Fruit fly (Drosophila melanogaster) whole organism, embryonic: ENCODE data around the gene Cul6.
A peak's percentile ranks its signal among the peaks of the same experiment; 100 is the strongest.

Experiments used
- Abd-B ChIP-seq: fragments of 200-800 bp; sonication (Bioruptor generic); optimal IDR thresholded peaks from 2 replicates; lab custom pipeline; 2018; ENCODE audit warnings: missing biosample characterization, mild to moderate bottlenecking, missing genetic modification characterization, moderate library complexity
- Ada2b ChIP-seq: fragments of 200-800 bp; sonication (Bioruptor generic); IDR thresholded peaks from 2 replicates; pipeline ENCODE4 v1.3.6; 2022; ENCODE audit warnings: missing biosample characterization, missing genetic modification characterization
- B-H1 ChIP-seq: fragments of 200-800 bp; sonication (Bioruptor generic); IDR thresholded peaks from 3 replicates; pipeline ENCODE4 v1.3.6; 2022; ENCODE audit warnings: missing biosample characterization, missing genetic modification characterization
- B-H2 ChIP-seq: fragments of 200-800 bp; sonication (Bioruptor generic); optimal IDR thresholded peaks from 2 replicates; lab custom pipeline; 2018; ENCODE audit warnings: missing biosample characterization, mild to moderate bottlenecking, missing genetic modification characterization
- CG10366 ChIP-seq: fragments of 200-800 bp; sonication (Bioruptor generic); IDR thresholded peaks from 2 replicates; pipeline ENCODE4 v1.3.6; 2022; ENCODE audit warnings: missing biosample characterization, missing genetic modification characterization
- CG13624 ChIP-seq: fragments of 200-800 bp; sonication (Bioruptor generic); optimal IDR thresholded peaks from 2 replicates; lab custom pipeline; 2016; ENCODE audit warnings: missing biosample characterization, missing genetic modification characterization
- CG14860 ChIP-seq: fragments of 200-800 bp; sonication (Bioruptor generic); IDR thresholded peaks from 3 replicates; pipeline ENCODE4 v1.3.6; 2022; ENCODE audit warnings: missing biosample characterization, missing genetic modification characterization; ENCODE audit not compliant: partially characterized antibody
- CG15479 ChIP-seq: fragments of 200-800 bp; sonication (Bioruptor generic); optimal IDR thresholded peaks from 3 replicates; lab custom pipeline; 2019; ENCODE audit warnings: missing biosample characterization, mild to moderate bottlenecking, missing genetic modification characterization, moderate library complexity
- CG15601 ChIP-seq: fragments of 200-800 bp; sonication (Bioruptor generic); optimal IDR thresholded peaks from 3 replicates; lab custom pipeline; 2019; ENCODE audit warnings: missing biosample characterization, mild to moderate bottlenecking, missing genetic modification characterization, moderate library complexity
- CG15696 ChIP-seq: fragments of 200-800 bp; sonication (Bioruptor generic); optimal IDR thresholded peaks from 2 replicates; lab custom pipeline; 2019; ENCODE audit warnings: missing biosample characterization, mild to moderate bottlenecking, missing genetic modification characterization, moderate library complexity
- CG17912 ChIP-seq: fragments of 200-800 bp; sonication (Bioruptor generic); optimal IDR thresholded peaks from 2 replicates; lab custom pipeline; 2018; ENCODE audit warnings: missing biosample characterization, mild to moderate bottlenecking, missing genetic modification characterization
- CG18262 ChIP-seq: fragments of 200-800 bp; optimal IDR thresholded peaks from 3 replicates; lab custom pipeline; 2019; ENCODE audit warnings: missing biosample characterization, mild to moderate bottlenecking, missing genetic modification characterization, moderate library complexity
- CG2712 ChIP-seq: fragments of 200-800 bp; optimal IDR thresholded peaks from 3 replicates; lab custom pipeline; 2019; ENCODE audit warnings: missing biosample characterization, mild to moderate bottlenecking, missing genetic modification characterization, moderate library complexity
- CG30403 ChIP-seq: fragments of 200-800 bp; sonication (Bioruptor generic); optimal IDR thresholded peaks from 3 replicates; lab custom pipeline; 2016; ENCODE audit warnings: missing biosample characterization, missing genetic modification characterization
- CG31224 ChIP-seq: fragments of 200-800 bp; sonication (Bioruptor generic); IDR thresholded peaks from 2 replicates; pipeline ENCODE4 v1.3.6; 2022; ENCODE audit warnings: missing biosample characterization, missing genetic modification characterization
- CG31441 ChIP-seq: fragments of 200-800 bp; sonication (Bioruptor generic); IDR thresholded peaks from 2 replicates; pipeline ENCODE4 v1.3.6; 2022; ENCODE audit warnings: missing biosample characterization, missing genetic modification characterization
- CG4424 ChIP-seq: fragments of 200-800 bp; sonication (Bioruptor generic); optimal IDR thresholded peaks from 3 replicates; lab custom pipeline; 2016; ENCODE audit warnings: missing biosample characterization, missing genetic modification characterization
- CG6272 ChIP-seq: fragments of 200-800 bp; sonication (Bioruptor generic); IDR thresholded peaks from 2 replicates; pipeline ENCODE4 v1.3.6; 2022; ENCODE audit warnings: missing biosample characterization, missing genetic modification characterization
- CG7556 ChIP-seq: fragments of 200-800 bp; sonication (Bioruptor generic); optimal IDR thresholded peaks from 2 replicates; lab custom pipeline; 2017; ENCODE audit warnings: missing biosample characterization, mild to moderate bottlenecking, missing genetic modification characterization
- CG8765 ChIP-seq: fragments of 200-800 bp; sonication (Bioruptor generic); IDR thresholded peaks from 2 replicates; pipeline ENCODE4 v1.3.6; 2022; ENCODE audit warnings: missing biosample characterization, missing genetic modification characterization
- CTCF ChIP-seq: fragments of 200-800 bp; sonication (Bioruptor generic); optimal IDR thresholded peaks from 2 replicates; lab custom pipeline; 2017; ENCODE audit warnings: missing biosample characterization, mild to moderate bottlenecking, missing genetic modification characterization, moderate library complexity
- Dip2 ChIP-seq: fragments of 200-800 bp; sonication (Bioruptor generic); IDR thresholded peaks from 2 replicates; pipeline ENCODE4 v1.3.6; 2022; ENCODE audit warnings: missing biosample characterization, missing genetic modification characterization
- Eip74EF ChIP-seq, 2 experiments: fragments of 200-800 bp in 1 of 2; fragments of >200 bp in 1 of 2; sonication (Bioruptor generic) in 1 of 2; optimal IDR thresholded peaks; 2 replicates each; lab custom pipeline; 2017 to 2019; ENCODE audit warnings: missing biosample characterization in 2 of 2, missing genetic modification characterization in 2 of 2, mild to moderate bottlenecking in 1 of 2, moderate library complexity in 1 of 2
- HHEX ChIP-seq: fragments of 200-800 bp; sonication (Bioruptor generic); optimal IDR thresholded peaks from 3 replicates; lab custom pipeline; 2017; ENCODE audit warnings: missing biosample characterization, mild to moderate bottlenecking, missing genetic modification characterization, missing genetic modification reagents
- HLH3B ChIP-seq: fragments of 200-800 bp; sonication (Bioruptor generic); IDR thresholded peaks from 2 replicates; pipeline ENCODE4 v1.3.6; 2022; ENCODE audit warnings: missing biosample characterization, missing genetic modification characterization
- HLH54F ChIP-seq: fragments of 200-800 bp; sonication (Bioruptor generic); optimal IDR thresholded peaks from 3 replicates; lab custom pipeline; 2016; ENCODE audit warnings: missing biosample characterization, missing genetic modification characterization
- HmgD ChIP-seq: fragments of 200-800 bp; sonication (Bioruptor generic); optimal IDR thresholded peaks from 3 replicates; lab custom pipeline; 2016; ENCODE audit warnings: missing biosample characterization, missing genetic modification characterization
- Hr78 ChIP-seq, 2 experiments: fragments of 200-800 bp in 1 of 2; fragments of >200 bp in 1 of 2; sonication (Bioruptor generic) in 1 of 2; optimal IDR thresholded peaks; 2 replicates each; lab custom pipeline; 2017 to 2019; ENCODE audit warnings: missing biosample characterization in 2 of 2, missing genetic modification characterization in 2 of 2, mild to moderate bottlenecking in 1 of 2, moderate library complexity in 1 of 2
- NC2β ChIP-seq: fragments of 200-800 bp; sonication (Bioruptor generic); optimal IDR thresholded peaks from 2 replicates; lab custom pipeline; 2016; ENCODE audit warnings: missing biosample characterization, missing genetic modification characterization
- Nf-YB ChIP-seq: fragments of 200-800 bp; sonication (Bioruptor generic); optimal IDR thresholded peaks from 3 replicates; lab custom pipeline; 2019; ENCODE audit warnings: missing biosample characterization, mild to moderate bottlenecking, missing genetic modification characterization, moderate library complexity
- Trl ChIP-seq, 3 experiments: fragments of >200 bp in 2 of 3; fragments of 200-800 bp in 1 of 3; sonication (Bioruptor generic) in 1 of 3; optimal IDR thresholded peaks; 2 replicates in 1 of 3; 3 replicates in 2 of 3; lab custom pipeline; 2016 to 2017; ENCODE audit warnings: missing biosample characterization in 1 of 3, missing genetic modification characterization in 1 of 3
- ap ChIP-seq: fragments of 200-800 bp; sonication (Bioruptor generic); IDR thresholded peaks from 2 replicates; pipeline ENCODE4 v1.3.6; 2022; ENCODE audit warnings: missing biosample characterization, missing genetic modification characterization
- chm ChIP-seq: fragments of 200-800 bp; sonication (Bioruptor generic); IDR thresholded peaks from 2 replicates; pipeline ENCODE4 v1.3.6; 2022; ENCODE audit warnings: missing biosample characterization, missing genetic modification characterization
- corto ChIP-seq: fragments of 200-800 bp; sonication (Bioruptor generic); optimal IDR thresholded peaks from 2 replicates; lab custom pipeline; 2016; ENCODE audit warnings: missing biosample characterization, mild to moderate bottlenecking, missing genetic modification characterization, moderate library complexity
- eve ChIP-seq, 2 experiments: fragments of >200 bp; optimal IDR thresholded peaks; 2 replicates each; lab custom pipeline; 2017; ENCODE audit warnings: missing biosample characterization in 2 of 2, missing genetic modification characterization in 2 of 2
- fd3F ChIP-seq: fragments of 200-800 bp; sonication (Bioruptor generic); optimal IDR thresholded peaks from 2 replicates; lab custom pipeline; 2018; ENCODE audit warnings: missing biosample characterization, mild to moderate bottlenecking, missing genetic modification characterization, moderate library complexity
- h ChIP-seq: fragments of >200 bp; optimal IDR thresholded peaks from 2 replicates; lab custom pipeline; 2017
- her ChIP-seq: fragments of 200-800 bp; sonication (Bioruptor generic); optimal IDR thresholded peaks from 2 replicates; lab custom pipeline; 2016; ENCODE audit warnings: missing biosample characterization, missing genetic modification characterization
- jumu ChIP-seq: fragments of 200-800 bp; sonication (Bioruptor generic); optimal IDR thresholded peaks from 3 replicates; lab custom pipeline; 2016; ENCODE audit warnings: missing biosample characterization, missing genetic modification characterization
- klu ChIP-seq: fragments of 200-800 bp; sonication (Bioruptor generic); IDR thresholded peaks from 2 replicates; pipeline ENCODE4 v1.3.6; 2022; ENCODE audit warnings: missing biosample characterization, missing genetic modification characterization
- lab ChIP-seq: fragments of 200-800 bp; sonication (Bioruptor generic); optimal IDR thresholded peaks from 3 replicates; lab custom pipeline; 2017; ENCODE audit warnings: missing biosample characterization, missing genetic modification characterization, mild to moderate bottlenecking, moderate library complexity, missing genetic modification reagents
- mld ChIP-seq: fragments of 200-800 bp; sonication (Bioruptor generic); IDR thresholded peaks from 3 replicates; pipeline ENCODE4 v1.3.6; 2022; ENCODE audit warnings: missing biosample characterization, missing genetic modification characterization; ENCODE audit not compliant: partially characterized antibody
- nerfin-2 ChIP-seq: fragments of 200-800 bp; sonication (Bioruptor generic); IDR thresholded peaks from 2 replicates; pipeline ENCODE4 v1.3.6; 2022; ENCODE audit warnings: missing biosample characterization, missing genetic modification characterization; ENCODE audit not compliant: partially characterized antibody
- ranshi ChIP-seq: fragments of 200-800 bp; sonication (Bioruptor generic); IDR thresholded peaks from 2 replicates; pipeline ENCODE4 v1.3.6; 2022; ENCODE audit warnings: missing biosample characterization, missing genetic modification characterization
- schlank ChIP-seq: fragments of 200-800 bp; sonication (Bioruptor generic); optimal IDR thresholded peaks from 2 replicates; lab custom pipeline; 2018; ENCODE audit warnings: missing biosample characterization, mild to moderate bottlenecking, missing genetic modification characterization
- stc ChIP-seq: fragments of 200-800 bp; sonication (Bioruptor generic); IDR thresholded peaks from 2 replicates; pipeline ENCODE4 v1.3.6; 2022; ENCODE audit warnings: missing biosample characterization, missing genetic modification characterization
- stwl ChIP-seq: fragments of 200-800 bp; sonication (Bioruptor generic); optimal IDR thresholded peaks from 3 replicates; lab custom pipeline; 2018; ENCODE audit warnings: missing biosample characterization, mild to moderate bottlenecking, missing genetic modification characterization, moderate library complexity
- tgo ChIP-seq: fragments of 200-800 bp; sonication (Bioruptor generic); IDR thresholded peaks from 3 replicates; pipeline ENCODE4 v1.3.6; 2022; ENCODE audit warnings: missing biosample characterization, missing genetic modification characterization
- tll ChIP-seq, 2 experiments: fragments of 200-800 bp in 1 of 2; fragments of >200 bp in 1 of 2; sonication (Bioruptor generic) in 1 of 2; optimal IDR thresholded peaks; 2 replicates each; lab custom pipeline; 2017 to 2019; ENCODE audit warnings: missing biosample characterization in 2 of 2, missing genetic modification characterization in 2 of 2, mild to moderate bottlenecking in 1 of 2, moderate library complexity in 1 of 2
- zen ChIP-seq: fragments of 200-800 bp; sonication (Bioruptor generic); optimal IDR thresholded peaks from 3 replicates; lab custom pipeline; 2018; ENCODE audit warnings: missing biosample characterization, mild to moderate bottlenecking, missing genetic modification characterization, moderate library complexity

Cul6 gene

dm6 chr3L:13006490-13006889 lies 5.0 kb downstream of the Cul6 start, which contains the start of gene CG11263 (continued):
- TF ChIP-seq Dip2 (GFP tag; lab: Robert Waterston, UW), result no peak
- TF ChIP-seq HLH54F (GFP tag; lab: Kevin White, UChicago), result peak; percentile 64
- no peak for TF ChIP-seq Nf-YB
- no peak for TF ChIP-seq chm (GFP tag; lab: Robert Waterston, UW)
- TF ChIP-seq CG31441 (GFP tag; lab: Robert Waterston, UW), result peak; percentile 44; the same call in 1 of the 2 replicates
- peak; percentile 56 for TF ChIP-seq CG4424 (GFP tag; lab: Kevin White, UChicago)
- TF ChIP-seq nerfin-2 (GFP tag; lab: Robert Waterston, UW), result peak; percentile 80
- peak; percentile 28; the same call in 1 of the 3 replicates for TF ChIP-seq B-H1 (GFP tag; lab: Robert Waterston, UW)
- no peak for TF ChIP-seq CG17912
- peak; percentile 44 for TF ChIP-seq Abd-B (GFP tag; lab: Kevin White, UChicago)
- no peak for TF ChIP-seq schlank (tag; lab: Kevin White, UChicago)
- TF ChIP-seq CG2712 (tag; lab: Kevin White, UChicago), result peak; percentile 47
- no peak for TF ChIP-seq Hr78 (GFP tag; optimal IDR thresholded peaks at IDR 0.05; lab: Kevin White, UChicago)
- no peak for TF ChIP-seq tll (GFP tag; optimal IDR thresholded peaks at IDR 0.05; lab: Kevin White, UChicago)
- no peak for TF ChIP-seq stc (GFP tag; lab: Robert Waterston, UW)
- TF ChIP-seq CG10366 (GFP tag; lab: Robert Waterston, UW), result peak; percentile 18; the same call in 1 of the 2 replicates
- TF ChIP-seq CG13624 (GFP tag; lab: Kevin White, UChicago), result peak; percentile 65
- peak; percentile 21 for TF ChIP-seq CG15601
- peak; percentile 34 for TF ChIP-seq jumu (GFP tag; lab: Kevin White, UChicago)
- TF ChIP-seq lab (GFP tag; lab: Kevin White, UChicago), result no peak
- peak in 1 of 2 experiments; percentile 23 for TF ChIP-seq eve (GFP tag; optimal IDR thresholded peaks at IDR 0.05; lab: Kevin White, UChicago)
- peak; percentile 86 for TF ChIP-seq CG14860
- no peak for TF ChIP-seq klu (GFP tag; lab: Robert Waterston, UW)
- TF ChIP-seq mld (GFP tag; lab: Robert Waterston, UW), result no peak
- TF ChIP-seq fd3F, result no peak
- no peak for TF ChIP-seq CG8765 (GFP tag; lab: Robert Waterston, UW)
- TF ChIP-seq zen (tag; lab: Kevin White, UChicago), result no peak
- peak; percentile 51 for TF ChIP-seq CG18262 (tag; lab: Kevin White, UChicago)
- peak; percentile 4 for TF ChIP-seq B-H2 (GFP tag; lab: Kevin White, UChicago)
- peak; percentile 30; the same call in 1 of the 3 replicates for TF ChIP-seq tgo (GFP tag; lab: Robert Waterston, UW)
- TF ChIP-seq h, result no peak
- TF ChIP-seq CG6272, result no peak
- peak; percentile 15; the same call in 1 of the 2 replicates for TF ChIP-seq CG31224 (GFP tag; lab: Robert Waterston, UW)
- TF ChIP-seq CTCF (GFP tag; lab: Kevin White, UChicago), result peak; percentile 54
- no peak for TF ChIP-seq CG15479 (GFP tag; lab: Kevin White, UChicago)
- no peak for TF ChIP-seq Trl (optimal IDR thresholded peaks at IDR 0.05; lab: Kevin White, UChicago)
- peak; percentile 72 for TF ChIP-seq Trl (GFP tag; optimal IDR thresholded peaks at IDR 0.05; lab: Kevin White, UChicago)
- TF ChIP-seq NC2β (GFP tag; lab: Kevin White, UChicago), result peak; percentile 46
- peak; percentile 70 for TF ChIP-seq CG30403 (GFP tag; lab: Kevin White, UChicago)
- TF ChIP-seq HmgD (GFP tag; lab: Kevin White, UChicago), result peak; percentile 72
- 0 out of 2 replicates have a peak, but pooled peaks have one; percentile 51 for TF ChIP-seq ranshi (GFP tag; lab: Robert Waterston, UW)
- no peak for TF ChIP-seq CG15696 (tag; lab: Kevin White, UChicago)
- peak; percentile 23; the same call in 1 of the 2 replicates for TF ChIP-seq Ada2b (GFP tag; lab: Robert Waterston, UW)
- no peak for TF ChIP-seq CG7556 (GFP tag; lab: Kevin White, UChicago)
- TF ChIP-seq ap (GFP tag; lab: Robert Waterston, UW), result no peak
- no peak for TF ChIP-seq HHEX (GFP tag; lab: Kevin White, UChicago)
- no peak for TF ChIP-seq corto
- TF ChIP-seq her (GFP tag; lab: Kevin White, UChicago), result peak; percentile 53
- no peak for TF ChIP-seq HLH3B (GFP tag; lab: Robert Waterston, UW)
- TF ChIP-seq Eip74EF (GFP tag; optimal IDR thresholded peaks at IDR 0.05; lab: Kevin White, UChicago), result no peak
- TF ChIP-seq stwl, result peak; percentile 97
